Fruit fly (Drosophila melanogaster) whole organism, wandering third instar larva: ENCODE results near the gene ph-d.
A peak's percentile ranks its signal among the peaks of the same experiment; 100 is the strongest.

Experiments used
- Abd-B ChIP-seq: fragments of >200 bp; optimal IDR thresholded peaks from 2 replicates; lab custom pipeline; 2017; ENCODE audit warnings: missing biosample characterization, missing genetic modification characterization
- CG32264 ChIP-seq: fragments of 200-800 bp; sonication (Bioruptor generic); optimal IDR thresholded peaks from 2 replicates; lab custom pipeline; 2016; ENCODE audit warnings: missing biosample characterization, missing genetic modification characterization
- CG9705 ChIP-seq: fragments of 200-800 bp; sonication (Bioruptor generic); optimal IDR thresholded peaks from 2 replicates; lab custom pipeline; 2018; ENCODE audit warnings: missing biosample characterization, mild to moderate bottlenecking, missing genetic modification characterization
- CrebA ChIP-seq: fragments of 200-800 bp; sonication (Bioruptor generic); optimal IDR thresholded peaks from 2 replicates; lab custom pipeline; 2016; ENCODE audit warnings: missing biosample characterization, mild to moderate bottlenecking, missing genetic modification characterization, borderline replicate concordance
- Dfd ChIP-seq: fragments of >200 bp; optimal IDR thresholded peaks from 2 replicates; lab custom pipeline; 2017; ENCODE audit warnings: missing biosample characterization, missing genetic modification characterization
- Dif ChIP-seq: fragments of 200-275, 200-300 bp; sonication (Bioruptor generic); optimal IDR thresholded peaks from 2 replicates; lab custom pipeline; 2018; ENCODE audit warnings: missing biosample characterization, missing genetic modification characterization; ENCODE audit not compliant: partially characterized antibody
- GATAd ChIP-seq: sonication (Bioruptor generic); optimal IDR thresholded peaks from 2 replicates; lab custom pipeline; 2016; ENCODE audit warnings: missing biosample characterization, missing genetic modification characterization
- HLH106 ChIP-seq: fragments of 200-800 bp; optimal IDR thresholded peaks from 3 replicates; lab custom pipeline; 2019; ENCODE audit warnings: missing biosample characterization, mild to moderate bottlenecking, missing genetic modification characterization, moderate library complexity
- Hnf4 ChIP-seq: fragments of 200-800 bp; sonication (Bioruptor generic); optimal IDR thresholded peaks from 2 replicates; lab custom pipeline; 2016; ENCODE audit warnings: missing biosample characterization, mild to moderate bottlenecking, missing genetic modification characterization
- Hr78 ChIP-seq: fragments of >200 bp; optimal IDR thresholded peaks from 2 replicates; lab custom pipeline; 2017; ENCODE audit warnings: missing biosample characterization, missing genetic modification characterization
- Hr83 ChIP-seq: fragments of 200-300 bp; sonication (Bioruptor generic); optimal IDR thresholded peaks from 2 replicates; lab custom pipeline; 2016; ENCODE audit warnings: missing biosample characterization, mild to moderate bottlenecking, missing genetic modification characterization, moderate library complexity; ENCODE audit not compliant: poor library complexity, severe bottlenecking
- Jra ChIP-seq: sonication (Bioruptor generic); optimal IDR thresholded peaks from 2 replicates; lab custom pipeline; 2016; ENCODE audit warnings: missing biosample characterization, missing genetic modification characterization
- Mio ChIP-seq: sonication (Bioruptor generic); optimal IDR thresholded peaks from 2 replicates; lab custom pipeline; 2016; ENCODE audit warnings: missing biosample characterization, missing genetic modification characterization
- Myc ChIP-seq: fragments of >200 bp; optimal IDR thresholded peaks from 2 replicates; lab custom pipeline; 2017
- N ChIP-seq: fragments of >200 bp; optimal IDR thresholded peaks from 2 replicates; lab custom pipeline; 2018; ENCODE audit warnings: missing biosample characterization, missing external identifiers, missing genetic modification characterization
- OdsH ChIP-seq: fragments of 200-800 bp; sonication (Bioruptor generic); optimal IDR thresholded peaks from 2 replicates; lab custom pipeline; 2016; ENCODE audit warnings: missing biosample characterization, mild to moderate bottlenecking, missing genetic modification characterization
- Rel ChIP-seq, 2 experiments: fragments of 200-800 bp; sonication (Bioruptor generic) in 1 of 2; optimal IDR thresholded peaks; 2 replicates in 1 of 2; 3 replicates in 1 of 2; lab custom pipeline; 2016 to 2019; ENCODE audit warnings: mild to moderate bottlenecking in 2 of 2, missing biosample characterization in 2 of 2, missing genetic modification characterization in 2 of 2, moderate library complexity in 1 of 2
- Sp1 ChIP-seq: fragments of 200-800 bp; sonication (Bioruptor generic); optimal IDR thresholded peaks from 3 replicates; lab custom pipeline; 2019; ENCODE audit warnings: missing biosample characterization, mild to moderate bottlenecking, missing genetic modification characterization, moderate library complexity
- Vsx2 ChIP-seq: fragments of 200-300, 225-300 bp; sonication (Bioruptor generic); optimal IDR thresholded peaks from 2 replicates; lab custom pipeline; 2018; ENCODE audit warnings: missing biosample characterization, missing genetic modification characterization; ENCODE audit not compliant: partially characterized antibody
- br ChIP-seq: fragments of 200-800 bp; sonication (Bioruptor generic); optimal IDR thresholded peaks from 2 replicates; lab custom pipeline; 2016; ENCODE audit warnings: missing biosample characterization, missing genetic modification characterization
- brk ChIP-seq: fragments of 200-800 bp; sonication (Bioruptor generic); optimal IDR thresholded peaks from 2 replicates; lab custom pipeline; 2016; ENCODE audit warnings: missing biosample characterization, mild to moderate bottlenecking, missing genetic modification characterization
- dl ChIP-seq, 2 experiments: fragments of 175-275, 200-275 bp in 1 of 2; fragments of 200-275 bp in 1 of 2; sonication (Bioruptor generic); optimal IDR thresholded peaks; lab custom pipeline; 2018; ENCODE audit warnings: mild to moderate bottlenecking in 2 of 2, missing biosample characterization in 2 of 2, missing genetic modification characterization in 2 of 2, moderate library complexity in 2 of 2; ENCODE audit not compliant: partially characterized antibody in 2 of 2, insufficient read depth in 1 of 2
- dmrt93B ChIP-seq: fragments of 200-800 bp; sonication (Bioruptor generic); optimal IDR thresholded peaks from 2 replicates; lab custom pipeline; 2018; ENCODE audit warnings: missing biosample characterization, mild to moderate bottlenecking, missing genetic modification characterization
- dsf ChIP-seq: sonication (Bioruptor generic); optimal IDR thresholded peaks from 2 replicates; lab custom pipeline; 2016; ENCODE audit warnings: missing biosample characterization, missing genetic modification characterization, borderline replicate concordance
- ey ChIP-seq: fragments of 200-800 bp; sonication (Bioruptor generic); optimal IDR thresholded peaks from 2 replicates; lab custom pipeline; 2016; ENCODE audit warnings: missing biosample characterization, missing genetic modification characterization
- foxo ChIP-seq, 2 experiments: fragments of 200-800 bp; sonication (Bioruptor generic); optimal IDR thresholded peaks; 2 replicates in 1 of 2; 3 replicates in 1 of 2; lab custom pipeline; 2016 to 2017; ENCODE audit warnings: missing biosample characterization in 2 of 2, missing genetic modification characterization in 2 of 2
- fru ChIP-seq: fragments of 200-800 bp; sonication (Bioruptor generic); optimal IDR thresholded peaks from 3 replicates; lab custom pipeline; 2016; ENCODE audit warnings: missing biosample characterization, mild to moderate bottlenecking, missing genetic modification characterization
- h ChIP-seq: fragments of 200-800 bp; sonication (Bioruptor generic); optimal IDR thresholded peaks from 3 replicates; lab custom pipeline; 2016; ENCODE audit warnings: missing biosample characterization, mild to moderate bottlenecking, missing genetic modification characterization
- jim ChIP-seq: fragments of 175-275, 200-325 bp; sonication (Bioruptor generic); optimal IDR thresholded peaks from 2 replicates; lab custom pipeline; 2016; ENCODE audit warnings: missing biosample characterization, mild to moderate bottlenecking, missing genetic modification characterization
- lola ChIP-seq: fragments of >200 bp; optimal IDR thresholded peaks from 2 replicates; lab custom pipeline; 2017; ENCODE audit warnings: missing biosample characterization, missing genetic modification characterization
- pan ChIP-seq: fragments of >200 bp; optimal IDR thresholded peaks from 2 replicates; lab custom pipeline; 2017
- psq ChIP-seq: fragments of 200-800 bp; sonication (Bioruptor generic); optimal IDR thresholded peaks from 3 replicates; lab custom pipeline; 2017; ENCODE audit warnings: missing biosample characterization, mild to moderate bottlenecking, missing genetic modification characterization, moderate library complexity
- rgr ChIP-seq: fragments of 200-800 bp; sonication (Bioruptor generic); optimal IDR thresholded peaks from 3 replicates; lab custom pipeline; 2016; ENCODE audit warnings: missing biosample characterization, mild to moderate bottlenecking, missing genetic modification characterization
- sage ChIP-seq: fragments of 200-800 bp; sonication (Bioruptor generic); optimal IDR thresholded peaks from 2 replicates; lab custom pipeline; 2016; ENCODE audit warnings: missing biosample characterization, mild to moderate bottlenecking, missing genetic modification characterization
- sv ChIP-seq: fragments of 200-800 bp; sonication (Bioruptor generic); optimal IDR thresholded peaks from 3 replicates; lab custom pipeline; 2016; ENCODE audit warnings: missing biosample characterization, missing genetic modification characterization
- tai ChIP-seq: sonication (Bioruptor generic); optimal IDR thresholded peaks from 2 replicates; lab custom pipeline; 2016; ENCODE audit warnings: missing biosample characterization, missing genetic modification characterization
- usp ChIP-seq: fragments of >200 bp; optimal IDR thresholded peaks from 2 replicates; lab custom pipeline; 2017; ENCODE audit warnings: missing biosample characterization, missing genetic modification characterization
- woc ChIP-seq: sonication (Bioruptor generic); optimal IDR thresholded peaks from 2 replicates; lab custom pipeline; 2016; ENCODE audit warnings: missing biosample characterization, mild to moderate bottlenecking, missing genetic modification characterization

The ph-d gene

dm6 chrX:2135868-2136787 lies 13.0 kb upstream of the ph-d start:
- TF ChIP-seq Sp1 (no peak), dl (GFP tag; optimal IDR thresholded peaks at IDR 0.05; lab: Kevin White, UChicago; ENCODE audit: insufficient read depth in 1 of 2, partially characterized antibody in 2 of 2) (no peak), brk (GFP tag; lab: Kevin White, UChicago) (no peak), Abd-B (GFP tag; lab: Kevin White, UChicago) (no peak), sv (GFP tag; lab: Kevin White, UChicago) (no peak), sage (GFP tag; lab: Kevin White, UChicago) (no peak), Rel (GFP tag; optimal IDR thresholded peaks at IDR 0.05; lab: Kevin White, UChicago) (no peak), Rel (tag; optimal IDR thresholded peaks at IDR 0.05; lab: Kevin White, UChicago) (peak; percentile 89), ey (GFP tag; lab: Kevin White, UChicago) (peak; percentile 42), psq (GFP tag; lab: Kevin White, UChicago) (no peak), lola (GFP tag; lab: Kevin White, UChicago) (no peak), br (GFP tag; lab: Kevin White, UChicago) (no peak), foxo (GFP tag; optimal IDR thresholded peaks at IDR 0.05; lab: Kevin White, UChicago) (peak in 1 of 2 experiments; percentile 59), dmrt93B (GFP tag; lab: Kevin White, UChicago) (no peak), Dif (no peak), woc (GFP tag; lab: Kevin White, UChicago) (no peak), fru (GFP tag; lab: Kevin White, UChicago) (peak; percentile 45), Mio (no peak), usp (no peak), CG9705 (GFP tag; lab: Kevin White, UChicago) (no peak), GATAd (GFP tag; lab: Kevin White, UChicago) (no peak), Hnf4 (GFP tag; lab: Kevin White, UChicago) (no peak), Dfd (GFP tag; lab: Kevin White, UChicago) (peak; percentile 52), h (GFP tag; lab: Kevin White, UChicago) (no peak)

- TF ChIP-seq ey (GFP tag; lab: Kevin White, UChicago) (peak; percentile 95), Hnf4 (GFP tag; lab: Kevin White, UChicago) (peak; percentile 83), Hr78 (GFP tag; lab: Kevin White, UChicago) (no peak), psq (GFP tag; lab: Kevin White, UChicago) (peak; percentile 89), brk (GFP tag; lab: Kevin White, UChicago) (peak; percentile 80), N (no peak), CrebA (GFP tag; lab: Kevin White, UChicago) (peak; percentile 66), lola (GFP tag; lab: Kevin White, UChicago) (no peak), Dif (peak; percentile 57), fru (GFP tag; lab: Kevin White, UChicago) (peak; percentile 94), dsf (GFP tag; lab: Kevin White, UChicago) (peak; percentile 70), HLH106 (peak; percentile 96), br (GFP tag; lab: Kevin White, UChicago) (peak; percentile 91), foxo (GFP tag; optimal IDR thresholded peaks at IDR 0.05; lab: Kevin White, UChicago) (peak; percentile 37 to 94), Dfd (GFP tag; lab: Kevin White, UChicago) (peak; percentile 40), Abd-B (GFP tag; lab: Kevin White, UChicago) (no peak), Vsx2 (peak; percentile 68), CG9705 (GFP tag; lab: Kevin White, UChicago) (peak; percentile 94), sage (GFP tag; lab: Kevin White, UChicago) (peak; percentile 83), tai (GFP tag; lab: Kevin White, UChicago) (peak; percentile 87), pan (lab: Kevin White, UChicago) (no peak), dl (GFP tag; optimal IDR thresholded peaks at IDR 0.05; lab: Kevin White, UChicago; ENCODE audit: insufficient read depth in 1 of 2, partially characterized antibody in 2 of 2) (peak in 1 of 2 experiments; percentile 55), Myc (lab: Kevin White, UChicago) (no peak), Rel (GFP tag; optimal IDR thresholded peaks at IDR 0.05; lab: Kevin White, UChicago) (peak; percentile 64), Rel (tag; optimal IDR thresholded peaks at IDR 0.05; lab: Kevin White, UChicago) (peak; percentile 93), h (GFP tag; lab: Kevin White, UChicago) (peak; percentile 95), GATAd (GFP tag; lab: Kevin White, UChicago) (no peak), Hr83 (GFP tag; lab: Kevin White, UChicago) (peak; percentile 37), Mio (peak; percentile 52), Sp1 (peak; percentile 96), rgr (GFP tag; lab: Kevin White, UChicago) (peak; percentile 92), OdsH (peak; percentile 92), woc (GFP tag; lab: Kevin White, UChicago) (peak; percentile 88), jim (peak; percentile 82), sv (GFP tag; lab: Kevin White, UChicago) (peak; percentile 77), dmrt93B (GFP tag; lab: Kevin White, UChicago) (peak; percentile 93), CG32264 (GFP tag; lab: Kevin White, UChicago) (peak; percentile 58), Jra (GFP tag; lab: Kevin White, UChicago) (peak; percentile 87), usp (no peak)
- TF ChIP-seq, all 38 proteins: peak for 30
These were observed 12.1 kb upstream of the ph-d start for dm6 chrX:2134965-2135758.
